Worm (Caenorhabditis elegans) whole organism, L2 larva: ENCODE results near the gene msp-10.
A peak's percentile ranks its signal among the peaks of the same experiment; 100 is the strongest.

Experiments
- C34F6.9 ChIP-seq: fragments of 150-350 bp; optimal IDR thresholded peaks from 2 replicates; lab custom pipeline; 2014; ENCODE audit warnings: missing biosample characterization, missing genetic modification characterization
- F13H6.1 ChIP-seq: sonication (generic microtip); optimal IDR thresholded peaks from 2 replicates; lab custom pipeline; 2016; ENCODE audit warnings: missing genetic modification characterization, missing compliant biosample characterization
- ZK546.5 ChIP-seq: sonication (generic microtip); optimal IDR thresholded peaks from 2 replicates; lab custom pipeline; 2017; ENCODE audit warnings: missing biosample characterization, missing genetic modification characterization
- alr-1 ChIP-seq: fragments of 150-350 bp; optimal IDR thresholded peaks from 2 replicates; lab custom pipeline; 2014; ENCODE audit warnings: missing biosample characterization, missing genetic modification characterization
- ama-1 ChIP-seq: fragments of 150-350 bp; optimal IDR thresholded peaks from 2 replicates; lab custom pipeline; 2018; ENCODE audit warnings: inconsistent platforms
- blmp-1 ChIP-seq: sonication (generic microtip); optimal IDR thresholded peaks from 2 replicates; lab custom pipeline; 2017; ENCODE audit warnings: missing genetic modification characterization, mild to moderate bottlenecking, missing compliant biosample characterization, antibody characterized with exemption, moderate library complexity; ENCODE audit not compliant: insufficient read depth
- crh-2 ChIP-seq: sonication (generic microtip); optimal IDR thresholded peaks from 2 replicates; lab custom pipeline; 2017; ENCODE audit warnings: missing biosample characterization, missing genetic modification characterization
- dmd-4 ChIP-seq: sonication (generic microtip); optimal IDR thresholded peaks from 2 replicates; lab custom pipeline; 2017; ENCODE audit warnings: missing biosample characterization, missing genetic modification characterization
- egl-27 ChIP-seq: sonication (generic microtip); optimal IDR thresholded peaks from 3 replicates; lab custom pipeline; 2017; ENCODE audit warnings: missing biosample characterization, missing genetic modification reagents, missing genetic modification characterization
- elt-3 ChIP-seq: sonication (generic microtip); optimal IDR thresholded peaks from 2 replicates; lab custom pipeline; 2017; ENCODE audit warnings: missing biosample characterization, missing genetic modification characterization
- fos-1 ChIP-seq: fragments of 150-350 bp; optimal IDR thresholded peaks from 2 replicates; lab custom pipeline; 2014; ENCODE audit warnings: missing biosample characterization, missing genetic modification characterization
- gmeb-1 ChIP-seq: fragments of 150-350 bp; optimal IDR thresholded peaks from 2 replicates; lab custom pipeline; 2014; ENCODE audit warnings: missing biosample characterization, missing genetic modification characterization
- lin-11 ChIP-seq: fragments of 150-350 bp; sonication (generic microtip); optimal IDR thresholded peaks from 2 replicates; lab custom pipeline; 2014; ENCODE audit warnings: missing biosample characterization, missing genetic modification characterization, inconsistent platforms, mixed read lengths
- lin-13 ChIP-seq: fragments of 150-350 bp; optimal IDR thresholded peaks from 2 replicates; lab custom pipeline; 2014; ENCODE audit warnings: missing biosample characterization, missing genetic modification reagents, missing genetic modification characterization
- lin-39 ChIP-seq: fragments of 150-350 bp; optimal IDR thresholded peaks from 2 replicates; lab custom pipeline; 2014; ENCODE audit warnings: missing biosample characterization, missing genetic modification reagents, missing genetic modification characterization
- lsy-2 ChIP-seq, 2 experiments: fragments of 150-350 bp in 1 of 2; sonication (generic microtip) in 1 of 2; optimal IDR thresholded peaks; 2 replicates each; lab custom pipeline; 2014 to 2017; ENCODE audit warnings: missing biosample characterization in 2 of 2, missing genetic modification characterization in 2 of 2
- mab-5 ChIP-seq: fragments of 150-350 bp; optimal IDR thresholded peaks from 2 replicates; lab custom pipeline; 2014; ENCODE audit warnings: missing biosample characterization, missing genetic modification characterization
- mdl-1 ChIP-seq, 2 experiments: fragments of 150-350 bp in 1 of 2; sonication (generic microtip) in 1 of 2; optimal IDR thresholded peaks; 2 replicates each; lab custom pipeline; 2017; ENCODE audit warnings: missing biosample characterization in 2 of 2, missing genetic modification characterization in 2 of 2
- nhr-10 ChIP-seq: sonication (generic microtip); optimal IDR thresholded peaks from 2 replicates; lab custom pipeline; 2017; ENCODE audit warnings: missing biosample characterization, missing genetic modification characterization
- nhr-11 ChIP-seq: fragments of 150-350 bp; optimal IDR thresholded peaks from 2 replicates; lab custom pipeline; 2014; ENCODE audit warnings: missing biosample characterization, missing genetic modification characterization
- nhr-12 ChIP-seq: fragments of 150-350 bp; optimal IDR thresholded peaks from 2 replicates; lab custom pipeline; 2014; ENCODE audit warnings: missing biosample characterization, missing genetic modification characterization
- nhr-129 ChIP-seq: fragments of 150-350 bp; optimal IDR thresholded peaks from 2 replicates; lab custom pipeline; 2014; ENCODE audit warnings: missing biosample characterization, missing genetic modification characterization
- nhr-21 ChIP-seq: fragments of 150-350 bp; optimal IDR thresholded peaks from 2 replicates; lab custom pipeline; 2014; ENCODE audit warnings: missing biosample characterization, missing genetic modification characterization
- nhr-25 ChIP-seq: fragments of 150-350 bp; sonication (generic microtip); optimal IDR thresholded peaks from 3 replicates; lab custom pipeline; 2014; ENCODE audit warnings: missing biosample characterization, missing genetic modification characterization
- nhr-6 ChIP-seq: fragments of 150-350 bp; optimal IDR thresholded peaks from 2 replicates; lab custom pipeline; 2014; ENCODE audit warnings: missing biosample characterization, missing genetic modification characterization
- nhr-77 ChIP-seq: fragments of 150-350 bp; optimal IDR thresholded peaks from 2 replicates; lab custom pipeline; 2014; ENCODE audit warnings: missing biosample characterization, missing genetic modification characterization
- sem-4 ChIP-seq: fragments of 150-350 bp; optimal IDR thresholded peaks from 2 replicates; lab custom pipeline; 2014; ENCODE audit warnings: missing biosample characterization, missing genetic modification reagents, missing genetic modification characterization
- skn-1 ChIP-seq: sonication (generic microtip); optimal IDR thresholded peaks from 2 replicates; lab custom pipeline; 2017; ENCODE audit warnings: missing biosample characterization, missing genetic modification characterization
- sma-3 ChIP-seq: sonication (generic microtip); optimal IDR thresholded peaks from 2 replicates; lab custom pipeline; 2016; ENCODE audit warnings: missing genetic modification reagents, missing genetic modification characterization, missing compliant biosample characterization
- sma-9 ChIP-seq, 2 experiments: fragments of 150-350 bp in 1 of 2; sonication (generic microtip) in 1 of 2; optimal IDR thresholded peaks; 2 replicates each; lab custom pipeline; 2014 to 2016; ENCODE audit warnings: missing genetic modification characterization in 2 of 2, mild to moderate bottlenecking in 1 of 2, missing biosample characterization in 1 of 2, missing compliant biosample characterization in 1 of 2, missing genetic modification reagents in 1 of 2, moderate library complexity in 1 of 2
- unc-39 ChIP-seq: fragments of 150-350 bp; optimal IDR thresholded peaks from 2 replicates; lab custom pipeline; 2014; ENCODE audit warnings: missing biosample characterization, missing genetic modification characterization
- unc-55 ChIP-seq: fragments of 150-350 bp; sonication (generic microtip); optimal IDR thresholded peaks from 3 replicates; lab custom pipeline; 2014; ENCODE audit warnings: missing biosample characterization, missing genetic modification reagents, missing genetic modification characterization
- zag-1 ChIP-seq: fragments of 150-350 bp; optimal IDR thresholded peaks from 2 replicates; lab custom pipeline; 2014; ENCODE audit warnings: missing biosample characterization, missing genetic modification characterization
- ztf-1 ChIP-seq: fragments of 200-800 bp; sonication (Bioruptor generic); conservative IDR thresholded peaks from 2 replicates; pipeline ENCODE4 v1.3.6; 2022; ENCODE audit warnings: missing genetic modification characterization, missing compliant biosample characterization
- ztf-4 ChIP-seq: fragments of 150-350 bp; optimal IDR thresholded peaks from 2 replicates; lab custom pipeline; 2014; ENCODE audit warnings: missing biosample characterization, missing genetic modification characterization

msp-10 gene

DNA sequence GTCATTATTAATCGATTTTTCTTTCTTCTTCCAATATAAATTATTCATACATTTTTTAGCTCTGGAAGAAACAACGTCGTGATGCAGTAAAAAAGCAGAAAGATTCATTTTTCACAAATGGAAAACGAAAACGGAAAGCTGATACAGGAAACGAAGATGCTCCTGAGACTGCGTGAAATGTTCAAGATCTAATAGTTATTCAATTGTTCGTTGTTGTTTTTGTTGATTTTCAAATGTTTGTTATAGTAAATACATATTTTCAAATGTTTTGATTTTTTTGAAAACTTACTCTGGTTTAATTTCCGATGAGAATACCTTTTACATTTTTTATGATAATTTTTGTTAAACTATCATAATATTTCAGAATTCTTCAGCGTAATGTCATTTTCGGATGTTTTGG, 26.4 kb downstream of the msp-10 start, which contains the start of gene K07F5.16:
Gene K07F5.16 (plus strand): TSS at position 301 of the 400 bp plus-strand sequence.
- TF ChIP-seq alr-1 (no peak), C34F6.9 (tag; lab: Kevin White, UChicago) (no peak), sem-4 (tag; lab: Kevin White, UChicago) (no peak), nhr-10 (tag; lab: Kevin White, UChicago) (no peak), dmd-4 (tag; lab: Kevin White, UChicago) (no peak), nhr-6 (tag; lab: Kevin White, UChicago) (no peak), mab-5 (tag; lab: Kevin White, UChicago) (no peak), nhr-77 (no peak), elt-3 (tag; lab: Kevin White, UChicago) (no peak), sma-3 (no peak), ZK546.5 (tag; lab: Kevin White, UChicago) (no peak)
- TF ChIP-seq, all 48 proteins: peak for 0

- TF ChIP-seq blmp-1 (no peak), sem-4 (tag; lab: Kevin White, UChicago) (no peak), lsy-2 (tag; optimal IDR thresholded peaks at IDR 0.05; lab: Kevin White, UChicago) (no peak), zag-1 (no peak), lin-13 (GFP tag; lab: Kevin White, UChicago) (no peak), nhr-11 (tag; lab: Kevin White, UChicago) (no peak)
Measured at ce11 chrIV:9864778-9865177, 27.3 kb downstream of the msp-10 start, which contains the start of the genes K07F5.15 and K07F5.22. K07F5.15 (plus strand) TSS chrIV:9865078. K07F5.22 (plus strand) TSS chrIV:9865078.

- TF ChIP-seq nhr-21 = no peak
- TF ChIP-seq egl-27 (tag; lab: Kevin White, UChicago) = no peak
- no peak for TF ChIP-seq ztf-1 (GFP tag; lab: Robert Waterston, UW)
- no peak for TF ChIP-seq nhr-12 (tag; lab: Kevin White, UChicago)
- no peak for TF ChIP-seq lin-11 (tag; lab: Kevin White, UChicago)
- no peak for TF ChIP-seq zag-1
Measured at ce11 chrIV:9866865-9867264, 29.4 kb downstream of the msp-10 start.

- TF ChIP-seq lin-13 (GFP tag; lab: Kevin White, UChicago) = no peak
- peak; percentile 18 for TF ChIP-seq ztf-4 (tag; lab: Kevin White, UChicago)
- no peak for TF ChIP-seq lin-11 (tag; lab: Kevin White, UChicago)
- TF ChIP-seq nhr-21 = peak; percentile 99
- TF ChIP-seq nhr-77 = no peak
- TF ChIP-seq egl-27 (tag; lab: Kevin White, UChicago) = peak; percentile 48
- peak in 1 of 2 experiments; percentile 77 for TF ChIP-seq mdl-1 (tag; optimal IDR thresholded peaks at IDR 0.05; lab: Kevin White, UChicago)
- peak; percentile 97 for TF ChIP-seq nhr-25
- peak; percentile 96 for TF ChIP-seq sma-3
- TF ChIP-seq F13H6.1 (tag; lab: Kevin White, UChicago) = peak; percentile 33
- TF ChIP-seq lsy-2 (tag; optimal IDR thresholded peaks at IDR 0.05; lab: Kevin White, UChicago) = peak in 1 of 2 experiments; percentile 68
- no peak for TF ChIP-seq nhr-12 (tag; lab: Kevin White, UChicago)
- TF ChIP-seq nhr-129 (tag; lab: Kevin White, UChicago) = peak; percentile 63
- peak; percentile 42 for TF ChIP-seq fos-1 (tag; lab: Kevin White, UChicago)
- TF ChIP-seq sma-9 (GFP tag; optimal IDR thresholded peaks at IDR 0.05; lab: Kevin White, UChicago) = peak; percentile 98
- TF ChIP-seq sma-9 (tag; optimal IDR thresholded peaks at IDR 0.05; lab: Kevin White, UChicago) = no peak
- TF ChIP-seq nhr-6 (tag; lab: Kevin White, UChicago) = peak; percentile 52
- TF ChIP-seq unc-55 (GFP tag; lab: Kevin White, UChicago) = no peak
- TF ChIP-seq blmp-1 = peak; percentile 91
- TF ChIP-seq gmeb-1 (tag; lab: Kevin White, UChicago) = peak; percentile 59
- TF ChIP-seq crh-2 = peak; percentile 49
Measured at ce11 chrIV:9867915-9868314, 30.5 kb downstream of the msp-10 start.

ce11 chrIV:9869344-9869743, 31.9 kb downstream of the msp-10 start:
- TF ChIP-seq ztf-1 (GFP tag; lab: Robert Waterston, UW) (no peak), skn-1 (tag; lab: Kevin White, UChicago) (no peak), ama-1 (lab: Kevin White, UChicago) (no peak), nhr-129 (tag; lab: Kevin White, UChicago) (no peak), C34F6.9 (tag; lab: Kevin White, UChicago) (no peak), mab-5 (tag; lab: Kevin White, UChicago) (no peak), ztf-4 (tag; lab: Kevin White, UChicago) (no peak), alr-1 (no peak), nhr-11 (tag; lab: Kevin White, UChicago) (no peak), unc-39 (tag; lab: Kevin White, UChicago) (no peak), lin-39 (no peak), nhr-12 (tag; lab: Kevin White, UChicago) (no peak), nhr-77 (no peak), ZK546.5 (tag; lab: Kevin White, UChicago) (no peak), sma-3 (no peak), nhr-10 (tag; lab: Kevin White, UChicago) (no peak), crh-2 (no peak)
